Fruit fly (Drosophila melanogaster): ENCODE results near the gene kuk.

Gene kuk

dm6 chr3R:17065018-17065784 lies 14.8 kb upstream of the kuk start (continued):
- TF ChIP-seq CG4617 (GFP tag; optimal IDR thresholded peaks at IDR 0.05; ENCODE audit: borderline replicate concordance) (peak; percentile 68), CG12236 (GFP tag; optimal IDR thresholded peaks at IDR 0.05) (peak; percentile 84), vnd (GFP tag; IDR thresholded peaks at IDR 0.05; ENCODE audit: partially characterized antibody) (no peak), Hr78 (GFP tag; optimal IDR thresholded peaks at IDR 0.05) (peak in 1 of 2 experiments; percentile 87), CG31224 (GFP tag; IDR thresholded peaks at IDR 0.05) (peak; percentile 80), corto (GFP tag; optimal IDR thresholded peaks at IDR 0.05) (peak; percentile 96), HmgD (GFP tag; optimal IDR thresholded peaks at IDR 0.05) (peak; percentile 23), CG6175 (GFP tag; IDR thresholded peaks at IDR 0.05) (peak; percentile 86), Sry-β (GFP tag; optimal IDR thresholded peaks at IDR 0.05) (peak; percentile 55), hbn (GFP tag; IDR thresholded peaks at IDR 0.05; ENCODE audit: partially characterized antibody) (peak; percentile 26; the same call in 1 of the 2 replicates), Elba2 (GFP tag; optimal IDR thresholded peaks at IDR 0.05) (no peak), Atf6 (GFP tag; IDR thresholded peaks at IDR 0.05) (peak; percentile 87), z (GFP tag; IDR thresholded peaks at IDR 0.05) (0 out of 3 replicates have a peak, but pooled peaks have one; percentile 54), CG18764 (GFP tag; optimal IDR thresholded peaks at IDR 0.05) (peak; percentile 79), Lhr (GFP tag; optimal IDR thresholded peaks at IDR 0.05) (peak; percentile 65), CG6272 (GFP tag; IDR thresholded peaks at IDR 0.05) (peak; percentile 78), fd64A (GFP tag; optimal IDR thresholded peaks at IDR 0.05) (peak; percentile 85), CG3847 (GFP tag; IDR thresholded peaks at IDR 0.05) (peak; percentile 85), shn (GFP tag; optimal IDR thresholded peaks at IDR 0.05) (peak; percentile 86), Aef1 (GFP tag; IDR thresholded peaks at IDR 0.05) (peak; percentile 80), C15 (GFP tag; IDR thresholded peaks at IDR 0.05) (0 out of 3 replicates have a peak, but pooled peaks have one; percentile 54), CG10274 (GFP tag; optimal IDR thresholded peaks at IDR 0.05) (peak; percentile 64), lab (GFP tag; optimal IDR thresholded peaks at IDR 0.05) (peak; percentile 95), CG14667 (GFP tag; IDR thresholded peaks at IDR 0.05) (peak; percentile 78), dpn (GFP tag; optimal IDR thresholded peaks at IDR 0.05) (peak; percentile 91 to 94), Dip2 (GFP tag; IDR thresholded peaks at IDR 0.05) (no peak), CG3407 (GFP tag; optimal IDR thresholded peaks at IDR 0.05) (peak; percentile 84), Stat92E (GFP tag; optimal IDR thresholded peaks at IDR 0.05) (peak in 1 of 3 experiments; percentile 78), CG3163 (GFP tag; optimal IDR thresholded peaks at IDR 0.05) (peak; percentile 82), CG11560 (tag; IDR thresholded peaks at IDR 0.05) (peak; percentile 66; the same call in 1 of the 3 replicates), Jarid2 (GFP tag; optimal IDR thresholded peaks at IDR 0.05) (peak; percentile 75), bowl (GFP tag; IDR thresholded peaks at IDR 0.05) (peak; percentile 62; the same call in 1 of the 2 replicates), CG34422 (GFP tag; IDR thresholded peaks at IDR 0.05) (peak; percentile 89), Trl (optimal IDR thresholded peaks at IDR 0.05) (peak; percentile 71 to 96), Trl (GFP tag; optimal IDR thresholded peaks at IDR 0.05) (peak; percentile 89), CG32772 (GFP tag; IDR thresholded peaks at IDR 0.05) (peak; percentile 84), da (GFP tag; optimal IDR thresholded peaks at IDR 0.05) (peak; percentile 83), prd (optimal IDR thresholded peaks at IDR 0.05) (no peak), prd (GFP tag; IDR thresholded peaks at IDR 0.05) (peak; percentile 92), ssp (GFP tag; IDR thresholded peaks at IDR 0.05) (peak; percentile 79), stwl (tag; optimal IDR thresholded peaks at IDR 0.05) (peak; percentile 16), D (optimal IDR thresholded peaks at IDR 0.05) (no peak), D (GFP tag; optimal IDR thresholded peaks at IDR 0.05) (peak; percentile 92), Max (GFP tag; optimal IDR thresholded peaks at IDR 0.05) (peak; percentile 89), fd3F (GFP tag; optimal IDR thresholded peaks at IDR 0.05) (peak; percentile 86), twi (tag; optimal IDR thresholded peaks at IDR 0.05) (peak; percentile 74), CG1832 (GFP tag; optimal IDR thresholded peaks at IDR 0.05) (peak; percentile 16), Chrac-16 (GFP tag; optimal IDR thresholded peaks at IDR 0.05) (peak; percentile 92), Optix (GFP tag; IDR thresholded peaks at IDR 0.05) (no peak)

All from whole organism, embryonic.